Fruit fly (Drosophila melanogaster) whole organism, pupa: ENCODE results near the gene kirre.

ENCODE experiments used
- CG10348 ChIP-seq: fragments of 200-800 bp; sonication (Bioruptor generic); IDR thresholded peaks from 2 replicates; pipeline ENCODE4 v1.3.6; 2022; ENCODE audit warnings: missing biosample characterization, missing genetic modification characterization
- CG12605 ChIP-seq: fragments of 200-800 bp; sonication (Bioruptor generic); IDR thresholded peaks from 2 replicates; pipeline ENCODE4 v1.3.6; 2022; ENCODE audit warnings: missing biosample characterization, missing genetic modification characterization
- CG13204 ChIP-seq: fragments of 200-800 bp; sonication (Bioruptor generic); optimal IDR thresholded peaks from 2 replicates; lab custom pipeline; 2018; ENCODE audit warnings: missing biosample characterization, mild to moderate bottlenecking, missing genetic modification characterization, moderate library complexity
- CG14655 ChIP-seq: fragments of 200-800 bp; sonication (Bioruptor generic); optimal IDR thresholded peaks from 3 replicates; lab custom pipeline; 2017; ENCODE audit warnings: mild to moderate bottlenecking, missing biosample characterization, missing genetic modification reagents, missing genetic modification characterization
- CG15710 ChIP-seq: fragments of 200-800 bp; sonication (Bioruptor generic); optimal IDR thresholded peaks from 2 replicates; lab custom pipeline; 2018; ENCODE audit warnings: missing biosample characterization, mild to moderate bottlenecking, missing genetic modification characterization, moderate library complexity
- CG17806 ChIP-seq: fragments of 200-800 bp; sonication (Bioruptor generic); optimal IDR thresholded peaks from 2 replicates; lab custom pipeline; 2018; ENCODE audit warnings: missing biosample characterization, mild to moderate bottlenecking, missing genetic modification characterization, moderate library complexity
- CG32121 ChIP-seq: fragments of 200-800 bp; sonication (Bioruptor generic); IDR thresholded peaks from 2 replicates; pipeline ENCODE4 v1.3.6; 2022; ENCODE audit warnings: missing biosample characterization, missing genetic modification characterization
- CG34367 ChIP-seq: fragments of 200-800 bp; sonication (Bioruptor generic); optimal IDR thresholded peaks from 2 replicates; lab custom pipeline; 2018; ENCODE audit warnings: missing biosample characterization, mild to moderate bottlenecking, missing genetic modification characterization
- CG4496 ChIP-seq: fragments of 200-800 bp; sonication (Bioruptor generic); IDR thresholded peaks from 3 replicates; pipeline ENCODE4 v1.3.6; 2022; ENCODE audit warnings: missing biosample characterization, missing genetic modification characterization
- CG8159 ChIP-seq: fragments of 200-800 bp; sonication (Bioruptor generic); optimal IDR thresholded peaks from 3 replicates; lab custom pipeline; 2018; ENCODE audit warnings: missing biosample characterization, mild to moderate bottlenecking, missing genetic modification characterization, moderate library complexity
- CG8301 ChIP-seq: fragments of 200-800 bp; sonication (Bioruptor generic); optimal IDR thresholded peaks from 2 replicates; lab custom pipeline; 2018; ENCODE audit warnings: missing biosample characterization, mild to moderate bottlenecking, missing genetic modification characterization
- CG9948 ChIP-seq: fragments of 200-800 bp; sonication (Bioruptor generic); optimal IDR thresholded peaks from 2 replicates; lab custom pipeline; 2018; ENCODE audit warnings: missing biosample characterization, mild to moderate bottlenecking, missing genetic modification characterization, moderate library complexity
- D1 ChIP-seq: fragments of 200-800 bp; sonication (Bioruptor generic); optimal IDR thresholded peaks from 2 replicates; lab custom pipeline; 2018; ENCODE audit warnings: missing biosample characterization, mild to moderate bottlenecking, missing genetic modification characterization, moderate library complexity
- EcR ChIP-seq: fragments of 200-800 bp; sonication (Bioruptor generic); optimal IDR thresholded peaks from 3 replicates; lab custom pipeline; 2019; ENCODE audit warnings: missing biosample characterization, missing genetic modification characterization, mild to moderate bottlenecking, moderate library complexity, missing genetic modification reagents
- Ets98B ChIP-seq: fragments of 200-800 bp; sonication (Bioruptor generic); IDR thresholded peaks from 2 replicates; pipeline ENCODE4 v1.3.6; 2022; ENCODE audit warnings: missing biosample characterization, missing genetic modification characterization
- Pif1A ChIP-seq: fragments of 200-800 bp; sonication (Bioruptor generic); optimal IDR thresholded peaks from 3 replicates; lab custom pipeline; 2016; ENCODE audit warnings: missing biosample characterization, missing genetic modification characterization
- Pif1B ChIP-seq: fragments of 200-800 bp; sonication (Bioruptor generic); optimal IDR thresholded peaks from 3 replicates; lab custom pipeline; 2016; ENCODE audit warnings: missing biosample characterization, missing genetic modification characterization
- Snoo ChIP-seq: fragments of 200-800 bp; sonication (Bioruptor generic); optimal IDR thresholded peaks from 3 replicates; lab custom pipeline; 2017; ENCODE audit warnings: missing biosample characterization, mild to moderate bottlenecking, missing genetic modification characterization, inconsistent platforms
- fd96Ca ChIP-seq: fragments of 200-800 bp; sonication (Bioruptor generic); IDR thresholded peaks from 3 replicates; pipeline ENCODE4 v1.3.6; 2022; ENCODE audit warnings: missing biosample characterization, missing genetic modification characterization
- gl ChIP-seq: fragments of 200-800 bp; sonication (Bioruptor generic); optimal IDR thresholded peaks from 2 replicates; lab custom pipeline; 2018; ENCODE audit warnings: missing biosample characterization, mild to moderate bottlenecking, missing genetic modification characterization
- rn ChIP-seq: fragments of 200-800 bp; sonication (Bioruptor generic); IDR thresholded peaks from 2 replicates; pipeline ENCODE4 v1.3.6; 2022; ENCODE audit warnings: missing biosample characterization, missing genetic modification characterization

kirre gene

DNA sequence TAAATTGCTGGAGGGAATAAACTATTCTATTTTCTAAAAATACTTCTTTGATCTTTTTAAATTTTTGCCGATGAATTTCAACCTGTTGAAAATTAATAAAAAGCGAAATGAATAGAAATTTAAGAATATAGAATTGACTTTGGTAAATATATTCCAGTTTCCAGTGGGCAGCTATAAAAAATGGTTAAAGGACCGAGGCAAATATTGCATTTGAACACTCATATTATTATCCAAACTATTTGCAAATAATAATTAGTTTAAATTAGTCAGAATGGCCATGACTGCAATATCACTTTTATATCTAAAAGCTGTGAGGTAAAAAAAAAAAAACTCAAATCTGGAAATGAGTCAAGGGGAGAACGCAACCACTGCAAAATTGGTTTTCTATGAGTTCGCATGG is 194.6 kb downstream of the kirre start, which contains the start of gene CG3592:
CG3592 (plus strand) TSS at position 301 of the 400 bp plus-strand sequence.
- TF ChIP-seq rn (GFP tag; lab: Robert Waterston, UW) (no peak), CG12605 (GFP tag; lab: Robert Waterston, UW) (no peak), Pif1A (GFP tag; lab: Kevin White, UChicago) (no peak), CG14655 (GFP tag; lab: Kevin White, UChicago) (no peak), Ets98B (GFP tag; lab: Robert Waterston, UW) (no peak), CG4496 (no peak), Snoo (tag; lab: Kevin White, UChicago) (no peak), CG8159 (tag; lab: Kevin White, UChicago) (no peak), CG32121 (GFP tag; lab: Robert Waterston, UW) (no peak), CG15710 (tag; lab: Kevin White, UChicago) (no peak), fd96Ca (GFP tag; lab: Robert Waterston, UW) (no peak), CG9948 (tag; lab: Kevin White, UChicago) (no peak), CG13204 (no peak), D1 (no peak)
- TF ChIP-seq, all 21 proteins: peak for 0

DNA sequence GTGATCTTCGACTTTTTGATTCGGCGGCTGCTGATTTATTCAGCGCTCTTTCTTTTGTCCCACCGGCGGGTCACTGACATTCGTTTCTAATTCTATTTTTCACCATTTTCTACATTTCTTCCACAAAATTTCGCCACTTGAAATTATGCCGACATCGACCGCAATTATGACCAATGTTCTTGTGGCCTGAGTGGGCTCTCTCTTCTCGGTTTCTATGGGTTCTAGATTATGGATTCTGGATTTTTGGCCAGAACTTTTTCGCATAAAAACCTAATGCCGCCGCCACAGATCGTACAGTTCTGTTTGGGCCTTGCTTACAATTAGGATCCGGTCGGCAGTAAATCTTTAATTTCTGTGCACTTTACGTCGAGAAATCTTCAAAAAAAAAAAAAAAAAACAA is 196.5 kb downstream of the kirre start, which contains the start of gene CG3598:
CG3598 (plus strand) TSS at position 301 of the 400 bp plus-strand sequence.
- no peak for TF ChIP-seq CG12605 (GFP tag; lab: Robert Waterston, UW)
- TF ChIP-seq CG15710 (tag; lab: Kevin White, UChicago): no peak
- TF ChIP-seq CG17806: no peak
- no peak for TF ChIP-seq Ets98B (GFP tag; lab: Robert Waterston, UW)
- TF ChIP-seq CG14655 (GFP tag; lab: Kevin White, UChicago): no peak
- TF ChIP-seq D1: no peak
- TF ChIP-seq CG10348 (GFP tag; lab: Robert Waterston, UW): no peak
- TF ChIP-seq CG13204: no peak
- no peak for TF ChIP-seq Snoo (tag; lab: Kevin White, UChicago)
- no peak for TF ChIP-seq CG4496
- TF ChIP-seq CG32121 (GFP tag; lab: Robert Waterston, UW): no peak
- no peak for TF ChIP-seq fd96Ca (GFP tag; lab: Robert Waterston, UW)
- TF ChIP-seq CG8301 (tag; lab: Kevin White, UChicago): no peak
- no peak for TF ChIP-seq Pif1B (GFP tag; lab: Kevin White, UChicago)
- TF ChIP-seq EcR: no peak
- no peak for TF ChIP-seq CG9948 (tag; lab: Kevin White, UChicago)

DNA sequence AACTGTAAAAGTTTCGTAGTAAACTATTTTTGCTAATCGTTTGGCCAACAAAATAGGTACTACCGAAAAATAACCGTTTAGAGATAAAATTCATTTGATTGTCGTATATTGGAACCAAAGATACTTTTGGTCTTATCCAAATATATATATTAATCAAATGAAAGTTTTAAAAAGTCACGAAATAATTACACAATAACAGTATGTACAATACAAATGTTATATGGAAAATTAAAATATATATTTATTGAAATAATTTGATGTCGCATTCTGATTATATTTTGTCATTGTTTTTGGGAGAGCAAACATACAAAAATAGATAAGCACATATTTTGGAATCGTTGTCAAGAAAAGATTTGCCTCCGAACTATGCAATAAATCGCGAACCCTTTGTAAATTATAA is 198.4 kb downstream of the kirre start, which contains the start of gene CG14420:
CG14420 (plus strand) TSS at position 301 of the 400 bp plus-strand sequence.
- no peak for TF ChIP-seq CG15710 (tag; lab: Kevin White, UChicago)
- no peak for TF ChIP-seq Ets98B (GFP tag; lab: Robert Waterston, UW)
- no peak for TF ChIP-seq Pif1B (GFP tag; lab: Kevin White, UChicago)
- TF ChIP-seq gl (tag; lab: Kevin White, UChicago): no peak
- TF ChIP-seq rn (GFP tag; lab: Robert Waterston, UW): no peak
- TF ChIP-seq CG13204: no peak
- TF ChIP-seq, all 21 proteins: peak for 0

DNA sequence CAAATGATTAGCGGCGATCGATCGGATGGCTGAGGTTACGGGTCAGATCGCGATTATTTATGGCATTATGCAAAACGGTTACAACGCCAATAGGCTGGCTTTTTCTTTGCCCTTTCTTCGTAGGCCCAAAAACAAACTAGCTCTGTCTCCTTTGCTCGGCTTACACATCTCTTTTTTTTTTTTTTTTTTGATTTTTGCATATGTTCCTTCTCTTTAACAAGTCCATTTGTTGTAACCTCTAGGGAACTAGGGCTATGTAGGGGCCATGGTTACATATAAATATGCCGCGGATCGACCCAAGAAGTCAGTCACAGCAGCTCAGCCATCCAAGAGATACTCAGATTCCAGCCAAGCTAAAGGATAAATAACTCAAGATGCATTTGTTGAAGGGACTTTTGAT is 200.9 kb downstream of the kirre start, which contains the start of gene CG14421:
CG14421 (plus strand) TSS at position 301 of the 400 bp plus-strand sequence.
- TF ChIP-seq CG8159 (tag; lab: Kevin White, UChicago): no peak
- no peak for TF ChIP-seq CG13204
- no peak for TF ChIP-seq EcR
- TF ChIP-seq CG14655 (GFP tag; lab: Kevin White, UChicago): no peak
- TF ChIP-seq CG15710 (tag; lab: Kevin White, UChicago): no peak
- TF ChIP-seq CG10348 (GFP tag; lab: Robert Waterston, UW): no peak
- TF ChIP-seq Ets98B (GFP tag; lab: Robert Waterston, UW): no peak
- TF ChIP-seq CG17806: no peak
- no peak for TF ChIP-seq CG34367
- no peak for TF ChIP-seq Pif1B (GFP tag; lab: Kevin White, UChicago)
- TF ChIP-seq CG4496: no peak
- no peak for TF ChIP-seq fd96Ca (GFP tag; lab: Robert Waterston, UW)
- TF ChIP-seq rn (GFP tag; lab: Robert Waterston, UW): no peak
- no peak for TF ChIP-seq Snoo (tag; lab: Kevin White, UChicago)
- no peak for TF ChIP-seq Pif1A (GFP tag; lab: Kevin White, UChicago)
- no peak for TF ChIP-seq CG32121 (GFP tag; lab: Robert Waterston, UW)
- no peak for TF ChIP-seq D1
- TF ChIP-seq CG9948 (tag; lab: Kevin White, UChicago): no peak
- no peak for TF ChIP-seq gl (tag; lab: Kevin White, UChicago)
- no peak for TF ChIP-seq CG8301 (tag; lab: Kevin White, UChicago)

DNA sequence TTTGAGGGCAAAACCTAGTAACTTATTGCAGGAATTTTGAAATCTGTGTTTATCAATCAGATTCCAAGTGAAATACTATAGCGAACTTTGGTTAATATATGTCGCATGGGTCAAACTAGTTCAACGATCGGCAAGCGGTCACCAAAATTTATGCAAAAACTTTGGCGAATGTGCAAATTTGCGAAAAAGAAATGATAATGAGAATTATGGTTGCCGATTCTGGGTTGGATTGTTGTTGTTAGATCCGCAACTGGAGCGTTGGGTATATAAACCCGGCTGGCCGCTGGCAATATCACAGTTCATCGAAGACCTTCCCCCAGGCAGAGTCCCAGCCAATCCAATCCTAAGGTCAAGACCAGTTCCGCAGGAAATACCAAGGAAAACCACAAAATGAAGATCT is 202.9 kb downstream of the kirre start, which contains the start of gene CG14422:
CG14422 (plus strand) TSS at position 301 of the 400 bp plus-strand sequence.
- TF ChIP-seq Pif1B (GFP tag; lab: Kevin White, UChicago) (no peak), CG13204 (no peak), rn (GFP tag; lab: Robert Waterston, UW) (no peak), CG15710 (tag; lab: Kevin White, UChicago) (no peak), CG17806 (no peak), Snoo (tag; lab: Kevin White, UChicago) (no peak), CG34367 (no peak), CG8159 (tag; lab: Kevin White, UChicago) (no peak), CG4496 (no peak)

DNA sequence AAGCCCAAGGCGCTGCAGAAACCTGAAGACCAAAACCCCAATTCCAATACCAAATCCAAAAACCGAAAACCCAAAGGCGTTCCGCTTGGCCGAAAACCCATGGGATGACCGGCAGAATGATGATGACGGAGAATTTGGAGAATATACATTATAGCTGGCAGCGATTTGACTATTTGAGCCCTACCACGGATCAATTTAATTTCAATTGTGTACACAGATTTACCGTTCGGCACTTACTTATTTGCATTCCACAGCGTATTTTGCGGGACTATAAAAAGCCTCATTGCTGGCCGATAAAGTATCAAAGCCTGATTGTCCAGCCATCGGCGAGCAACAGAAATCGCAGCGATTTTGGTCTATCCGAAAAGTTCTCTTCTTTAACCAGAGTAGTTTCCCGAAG is 204.9 kb downstream of the kirre start, which contains the start of gene CG14423:
CG14423 (plus strand) TSS at position 301 of the 400 bp plus-strand sequence.
- no peak for TF ChIP-seq CG17806
- no peak for TF ChIP-seq EcR
- no peak for TF ChIP-seq CG12605 (GFP tag; lab: Robert Waterston, UW)
- TF ChIP-seq fd96Ca (GFP tag; lab: Robert Waterston, UW): no peak
- no peak for TF ChIP-seq Ets98B (GFP tag; lab: Robert Waterston, UW)
- TF ChIP-seq CG8159 (tag; lab: Kevin White, UChicago): no peak
